Worm (Caenorhabditis elegans) whole organism, midembryonic: ENCODE data around the gene D1014.5.

ENCODE experiments used
- cog-1 ChIP-seq: sonication (generic microtip); optimal IDR thresholded peaks from 2 replicates; lab custom pipeline; 2016; ENCODE audit warnings: missing genetic modification characterization, missing compliant biosample characterization
- med-1 ChIP-seq: sonication (generic microtip); optimal IDR thresholded peaks from 2 replicates; lab custom pipeline; 2017; ENCODE audit warnings: missing genetic modification characterization, mild to moderate bottlenecking, missing compliant biosample characterization, antibody characterized with exemption, missing genetic modification reagents; ENCODE audit not compliant: insufficient read depth
- ref-1 ChIP-seq: fragments of 200-800 bp; sonication (Bioruptor generic); conservative IDR thresholded peaks from 2 replicates; pipeline ENCODE4 v1.3.6; 2022; ENCODE audit warnings: missing genetic modification reagents, missing genetic modification characterization, missing compliant biosample characterization
- tab-1 ChIP-seq: fragments of 200-800 bp; sonication (Bioruptor generic); IDR thresholded peaks from 2 replicates; pipeline ENCODE4 v1.3.6; 2022; ENCODE audit warnings: missing genetic modification characterization, missing compliant biosample characterization
- ztf-23 ChIP-seq: fragments of 200-800 bp; sonication (Bioruptor generic); IDR thresholded peaks from 2 replicates; pipeline ENCODE4 v1.3.6; 2022; ENCODE audit warnings: missing genetic modification reagents, missing genetic modification characterization, missing compliant biosample characterization
- ztf-29 ChIP-seq: fragments of 200-800 bp; sonication (Bioruptor generic); IDR thresholded peaks from 2 replicates; pipeline ENCODE4 v1.3.6; 2022; ENCODE audit warnings: missing genetic modification reagents, missing genetic modification characterization, missing compliant biosample characterization

DNA sequence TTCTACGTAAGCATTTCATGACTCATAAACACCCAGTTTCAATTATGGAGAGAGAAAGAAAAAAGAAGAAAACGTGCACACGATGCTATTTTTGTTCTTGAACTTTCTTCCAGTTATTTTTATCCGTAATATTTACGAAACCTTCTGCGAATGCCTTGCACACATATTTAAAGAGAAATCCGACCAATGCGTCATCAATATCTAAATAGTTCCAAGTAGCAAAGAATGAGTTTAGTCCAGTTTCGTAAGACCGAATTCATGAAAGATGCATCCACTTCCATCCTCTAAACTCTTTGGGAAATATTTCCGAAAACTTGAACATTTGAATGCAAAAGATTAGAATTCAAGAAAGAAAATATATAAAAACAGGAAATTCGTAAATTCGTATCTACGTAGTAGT, 45.7 kb downstream of the D1014.5 start:
- no peak for TF ChIP-seq med-1 (GFP tag; lab: Kevin White, UChicago)
- TF ChIP-seq ztf-29 (GFP tag; lab: Robert Waterston, UW), result no peak
- no peak for TF ChIP-seq cog-1 (tag; lab: Kevin White, UChicago)
- TF ChIP-seq ztf-23 (GFP tag; lab: Robert Waterston, UW), result no peak
- TF ChIP-seq ref-1 (GFP tag; lab: Robert Waterston, UW), result no peak
- TF ChIP-seq tab-1 (GFP tag; lab: Robert Waterston, UW), result no peak
